Worm (Caenorhabditis elegans): ENCODE measurements around the gene pals-32.

Gene pals-32

ce11 chrV:2942247-2942646, 45.8 kb downstream of the pals-32 start:
- TF ChIP-seq klf-2 (GFP tag; conservative IDR thresholded peaks at IDR 0.05) (no peak), flt-1 (GFP tag; IDR thresholded peaks at IDR 0.05) (no peak), med-1 (GFP tag; optimal IDR thresholded peaks at IDR 0.05; ENCODE audit: insufficient read depth) (no peak), ztf-29 (GFP tag; IDR thresholded peaks at IDR 0.05) (no peak), tab-1 (GFP tag; IDR thresholded peaks at IDR 0.05) (no peak), cog-1 (tag; optimal IDR thresholded peaks at IDR 0.05) (no peak)

ce11 chrV:2943859-2944258, 47.4 kb downstream of the pals-32 start, which contains the start of gene srw-137:
TSS of gene srw-137 (minus strand) at chrV:2943959.
- TF ChIP-seq ztf-29 (GFP tag; IDR thresholded peaks at IDR 0.05) (no peak), med-1 (GFP tag; optimal IDR thresholded peaks at IDR 0.05; ENCODE audit: insufficient read depth) (no peak), cog-1 (tag; optimal IDR thresholded peaks at IDR 0.05) (no peak), T22C8.4 (GFP tag; IDR thresholded peaks at IDR 0.05) (no peak), flt-1 (GFP tag; IDR thresholded peaks at IDR 0.05) (no peak), ztf-23 (GFP tag; IDR thresholded peaks at IDR 0.05) (no peak), tab-1 (GFP tag; IDR thresholded peaks at IDR 0.05) (no peak), klf-2 (GFP tag; conservative IDR thresholded peaks at IDR 0.05) (no peak), ref-1 (GFP tag; conservative IDR thresholded peaks at IDR 0.05) (no peak)

- TF ChIP-seq tab-1 (GFP tag; IDR thresholded peaks at IDR 0.05) (no peak), ref-1 (GFP tag; conservative IDR thresholded peaks at IDR 0.05) (no peak), flt-1 (GFP tag; IDR thresholded peaks at IDR 0.05) (no peak), klf-2 (GFP tag; conservative IDR thresholded peaks at IDR 0.05) (no peak), ztf-23 (GFP tag; IDR thresholded peaks at IDR 0.05) (no peak), med-1 (GFP tag; optimal IDR thresholded peaks at IDR 0.05; ENCODE audit: insufficient read depth) (no peak), T22C8.4 (GFP tag; IDR thresholded peaks at IDR 0.05) (no peak), cog-1 (tag; optimal IDR thresholded peaks at IDR 0.05) (no peak), ztf-29 (GFP tag; IDR thresholded peaks at IDR 0.05) (no peak)
These were observed 49.2 kb downstream of the pals-32 start, which contains the start of gene srh-87 for ce11 chrV:2945602-2946001. TSS of gene srh-87 (minus strand) at chrV:2945702.

All from whole organism, midembryonic.